Worm (Caenorhabditis elegans) whole organism, L1 larva: Measurements from ENCODE around the gene bmk-1.

ENCODE experiments used
- Y116A8C.19 ChIP-seq: sonication (generic microtip); optimal IDR thresholded peaks from 2 replicates; lab custom pipeline; 2016; ENCODE audit warnings: missing compliant biosample characterization, missing genetic modification characterization, borderline replicate concordance
- aha-1 ChIP-seq: fragments of 150-350 bp; optimal IDR thresholded peaks from 2 replicates; lab custom pipeline; 2014; ENCODE audit warnings: missing biosample characterization, missing genetic modification characterization
- alr-1 ChIP-seq: fragments of 200-800 bp; sonication (Bioruptor generic); optimal IDR thresholded peaks from 2 replicates; lab custom pipeline; 2018; ENCODE audit warnings: borderline replicate concordance, mild to moderate bottlenecking, missing genetic modification characterization, missing compliant biosample characterization
- aly-2 ChIP-seq: fragments of 150-350 bp; optimal IDR thresholded peaks from 2 replicates; lab custom pipeline; 2014; ENCODE audit warnings: missing biosample characterization, missing genetic modification characterization
- ama-1 ChIP-seq: fragments of 150-350 bp; optimal IDR thresholded peaks from 2 replicates; lab custom pipeline; 2014
- blmp-1 ChIP-seq: fragments of 150-350 bp; optimal IDR thresholded peaks from 2 replicates; lab custom pipeline; 2014; ENCODE audit warnings: missing biosample characterization, missing genetic modification characterization
- ceh-63 ChIP-seq: fragments of 200-800 bp; sonication (Bioruptor generic); optimal IDR thresholded peaks from 2 replicates; lab custom pipeline; 2018; ENCODE audit warnings: mild to moderate bottlenecking, missing genetic modification characterization, missing compliant biosample characterization
- ceh-82 ChIP-seq, 3 experiments: fragments of 150-350 bp in 1 of 3; sonication (generic microtip) in 2 of 3; optimal IDR thresholded peaks; 2 replicates each; lab custom pipeline; 2014 to 2017; ENCODE audit warnings: missing biosample characterization in 3 of 3, missing genetic modification characterization in 3 of 3
- ceh-88 ChIP-seq: fragments of 200-800 bp; sonication (Bioruptor generic); IDR thresholded peaks from 2 replicates; pipeline ENCODE4 v1.3.6; 2022; ENCODE audit warnings: missing genetic modification characterization, missing compliant biosample characterization
- ces-1 ChIP-seq: fragments of 150-350 bp; optimal IDR thresholded peaks from 2 replicates; lab custom pipeline; 2014; ENCODE audit warnings: missing biosample characterization, missing genetic modification reagents, missing genetic modification characterization
- efl-1 ChIP-seq, 4 experiments: fragments of 150-350 bp; optimal IDR thresholded peaks in 3 of 4; peaks in 1 of 4; 1 replicate in 1 of 4; 2 replicates in 3 of 4; lab custom pipeline; 2014; ENCODE audit warnings: missing biosample characterization in 2 of 4, missing genetic modification characterization in 2 of 4, missing genetic modification reagents in 2 of 4
- egl-27 ChIP-seq, 2 experiments: fragments of 150-350 bp in 1 of 2; sonication (generic microtip); optimal IDR thresholded peaks; 3 replicates each; lab custom pipeline; 2017 to 2018; ENCODE audit warnings: missing biosample characterization in 2 of 2, missing genetic modification characterization in 2 of 2, missing genetic modification reagents in 2 of 2
- elt-2 ChIP-seq: sonication (generic microtip); optimal IDR thresholded peaks from 2 replicates; lab custom pipeline; 2016; ENCODE audit warnings: missing genetic modification characterization, mild to moderate bottlenecking, inconsistent platforms, missing compliant biosample characterization, missing genetic modification reagents
- elt-3 ChIP-seq, 6 experiments: fragments of 150-350 bp in 1 of 6; sonication (generic microtip); optimal IDR thresholded peaks; 2 replicates each; lab custom pipeline; 2017 to 2018; ENCODE audit warnings: missing biosample characterization in 6 of 6, missing genetic modification characterization in 6 of 6, inconsistent platforms in 1 of 6
- ets-5 ChIP-seq: fragments of 200-800 bp; sonication (Bioruptor generic); IDR thresholded peaks from 2 replicates; pipeline ENCODE4 v1.3.6; 2022; ENCODE audit warnings: missing genetic modification characterization, missing compliant biosample characterization
- fkh-8 ChIP-seq: sonication (generic microtip); optimal IDR thresholded peaks from 2 replicates; lab custom pipeline; 2016; ENCODE audit warnings: mild to moderate bottlenecking, missing genetic modification characterization, missing compliant biosample characterization
- grh-1 ChIP-seq: fragments of 200-800 bp; sonication (Bioruptor generic); IDR thresholded peaks from 2 replicates; pipeline ENCODE4 v1.3.6; 2022; ENCODE audit warnings: missing genetic modification reagents, missing genetic modification characterization, missing compliant biosample characterization
- hpl-2 ChIP-seq: fragments of 150-350 bp; optimal IDR thresholded peaks from 2 replicates; lab custom pipeline; 2014; ENCODE audit warnings: missing biosample characterization, missing genetic modification reagents, missing genetic modification characterization
- irx-1 ChIP-seq: sonication (generic microtip); optimal IDR thresholded peaks from 2 replicates; lab custom pipeline; 2016; ENCODE audit warnings: missing genetic modification characterization, missing compliant biosample characterization
- jun-1 ChIP-seq: fragments of 150-350 bp; optimal IDR thresholded peaks from 2 replicates; lab custom pipeline; 2014; ENCODE audit warnings: missing biosample characterization, missing genetic modification reagents, missing genetic modification characterization
- lin-14 ChIP-seq: fragments of 200-800 bp; sonication (Bioruptor generic); optimal IDR thresholded peaks from 2 replicates; lab custom pipeline; 2018; ENCODE audit warnings: mild to moderate bottlenecking, missing genetic modification characterization, moderate library complexity, missing compliant biosample characterization
- lin-15B ChIP-seq: fragments of 150-350 bp; sonication (generic microtip); optimal IDR thresholded peaks from 3 replicates; lab custom pipeline; 2014; ENCODE audit warnings: missing biosample characterization, missing genetic modification characterization
- lin-35 ChIP-seq, 2 experiments: fragments of 150-350 bp; optimal IDR thresholded peaks; 2 replicates each; lab custom pipeline; 2014; ENCODE audit warnings: missing biosample characterization in 2 of 2, missing genetic modification characterization in 2 of 2, missing genetic modification reagents in 2 of 2
- lin-39 ChIP-seq: fragments of 150-350 bp; optimal IDR thresholded peaks from 2 replicates; lab custom pipeline; 2014; ENCODE audit warnings: missing biosample characterization, missing genetic modification reagents, missing genetic modification characterization
- lir-3 ChIP-seq: sonication (generic microtip); optimal IDR thresholded peaks from 2 replicates; lab custom pipeline; 2016; ENCODE audit warnings: mild to moderate bottlenecking, missing genetic modification characterization, moderate library complexity, missing compliant biosample characterization; ENCODE audit not compliant: poor library complexity
- lsy-2 ChIP-seq, 2 experiments: fragments of 150-350 bp; optimal IDR thresholded peaks; 2 replicates each; lab custom pipeline; 2014; ENCODE audit warnings: missing biosample characterization in 2 of 2, missing genetic modification characterization in 2 of 2
- mab-9 ChIP-seq: fragments of 200-800 bp; sonication (Bioruptor generic); IDR thresholded peaks from 2 replicates; pipeline ENCODE4 v1.3.6; 2022; ENCODE audit warnings: missing genetic modification reagents, missing genetic modification characterization, missing compliant biosample characterization
- mdl-1 ChIP-seq, 2 experiments: fragments of 150-350 bp; optimal IDR thresholded peaks; 2 replicates each; lab custom pipeline; 2014 to 2017; ENCODE audit warnings: missing biosample characterization in 2 of 2, missing genetic modification characterization in 2 of 2, inconsistent platforms in 1 of 2
- nhr-12 ChIP-seq: sonication (generic microtip); optimal IDR thresholded peaks from 2 replicates; lab custom pipeline; 2017; ENCODE audit warnings: missing biosample characterization, missing genetic modification characterization
- nhr-19 ChIP-seq: fragments of 200-800 bp; sonication (Bioruptor generic); conservative IDR thresholded peaks from 2 replicates; pipeline ENCODE4 v1.3.6; 2022; ENCODE audit warnings: missing genetic modification characterization, missing compliant biosample characterization
- nhr-20 ChIP-seq: sonication (generic microtip); optimal IDR thresholded peaks from 2 replicates; lab custom pipeline; 2016; ENCODE audit warnings: mild to moderate bottlenecking, missing genetic modification characterization, missing compliant biosample characterization
- nhr-28 ChIP-seq: fragments of 150-350 bp; optimal IDR thresholded peaks from 2 replicates; lab custom pipeline; 2014; ENCODE audit warnings: missing biosample characterization, missing genetic modification characterization
- nhr-47 ChIP-seq: sonication (generic microtip); optimal IDR thresholded peaks from 2 replicates; lab custom pipeline; 2016; ENCODE audit warnings: mild to moderate bottlenecking, missing genetic modification characterization, moderate library complexity, missing compliant biosample characterization
- nhr-71 ChIP-seq: sonication (generic microtip); optimal IDR thresholded peaks from 2 replicates; lab custom pipeline; 2016; ENCODE audit warnings: mild to moderate bottlenecking, missing genetic modification characterization, moderate library complexity, missing compliant biosample characterization
- nhr-77 ChIP-seq: fragments of 150-350 bp; optimal IDR thresholded peaks from 2 replicates; lab custom pipeline; 2014; ENCODE audit warnings: missing biosample characterization, missing genetic modification characterization
- nhr-85 ChIP-seq: sonication (generic microtip); peaks from one replicate; lab custom pipeline; 2016; ENCODE audit warnings: missing genetic modification characterization, inconsistent platforms, missing compliant biosample characterization
- pag-3 ChIP-seq: sonication (generic microtip); optimal IDR thresholded peaks from 2 replicates; lab custom pipeline; 2017; ENCODE audit warnings: missing genetic modification characterization, mild to moderate bottlenecking, missing compliant biosample characterization, antibody characterized with exemption, borderline replicate concordance; ENCODE audit not compliant: insufficient read depth
- pax-3 ChIP-seq: fragments of 200-800 bp; sonication (Bioruptor generic); optimal IDR thresholded peaks from 2 replicates; lab custom pipeline; 2018; ENCODE audit warnings: mild to moderate bottlenecking, missing genetic modification characterization, moderate library complexity, missing compliant biosample characterization
- pqm-1 ChIP-seq: sonication (generic microtip); optimal IDR thresholded peaks from 3 replicates; lab custom pipeline; 2017; ENCODE audit warnings: missing biosample characterization, missing genetic modification characterization
- rnt-1 ChIP-seq: sonication (generic microtip); optimal IDR thresholded peaks from 2 replicates; lab custom pipeline; 2016; ENCODE audit warnings: mild to moderate bottlenecking, missing genetic modification characterization, moderate library complexity, missing compliant biosample characterization
- tbx-2 ChIP-seq: sonication (generic microtip); optimal IDR thresholded peaks from 2 replicates; lab custom pipeline; 2016; ENCODE audit warnings: missing genetic modification characterization, missing compliant biosample characterization
- unc-130 ChIP-seq: fragments of 150-350 bp; optimal IDR thresholded peaks from 2 replicates; lab custom pipeline; 2017; ENCODE audit warnings: missing biosample characterization, missing genetic modification characterization, inconsistent platforms
- unc-86 ChIP-seq: sonication (generic microtip); optimal IDR thresholded peaks from 2 replicates; lab custom pipeline; 2016; ENCODE audit warnings: missing genetic modification characterization, missing compliant biosample characterization
- unc-98 ChIP-seq: fragments of 200-800 bp; sonication (Bioruptor generic); IDR thresholded peaks from 2 replicates; pipeline ENCODE4 v1.3.6; 2022; ENCODE audit warnings: missing genetic modification characterization, missing compliant biosample characterization
- vab-15 ChIP-seq: sonication (generic microtip); optimal IDR thresholded peaks from 2 replicates; lab custom pipeline; 2017; ENCODE audit warnings: missing genotype, mild to moderate bottlenecking, missing genetic modification characterization, missing compliant biosample characterization
- zip-4 ChIP-seq: fragments of 200-800 bp; sonication (Bioruptor generic); optimal IDR thresholded peaks from 2 replicates; lab custom pipeline; 2018; ENCODE audit warnings: mild to moderate bottlenecking, missing genetic modification characterization, moderate library complexity, missing compliant biosample characterization

bmk-1 gene

DNA sequence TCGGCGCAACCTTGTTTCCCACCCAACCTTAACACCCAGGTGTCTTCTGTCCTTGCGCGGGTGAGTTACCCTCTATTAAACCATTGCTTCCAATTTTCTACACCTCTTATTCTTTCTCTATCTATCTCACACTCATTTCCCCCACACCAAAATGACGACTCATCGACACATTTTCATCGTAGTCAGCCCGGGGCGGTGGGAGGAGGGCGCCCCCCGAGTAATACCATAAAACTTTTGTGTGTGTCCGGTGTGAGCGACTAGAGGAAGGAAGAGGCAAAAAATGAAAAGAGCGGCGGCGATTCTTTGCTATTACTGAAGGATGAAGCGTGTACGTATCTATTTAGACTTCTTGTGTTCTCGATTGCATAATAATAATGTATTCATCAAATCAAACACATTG, 48.0 kb upstream of the bmk-1 start:
- TF ChIP-seq nhr-71 (tag; lab: Kevin White, UChicago), result peak; percentile 1
- no peak for TF ChIP-seq unc-86
- no peak for TF ChIP-seq vab-15 (tag; lab: Kevin White, UChicago)
- TF ChIP-seq lin-14 (GFP tag; lab: Kevin White, UChicago), result peak; percentile 62
- peak; percentile 17 for TF ChIP-seq elt-2 (tag; lab: Kevin White, UChicago)
- TF ChIP-seq efl-1 (optimal IDR thresholded peaks at IDR 0.05; lab: Kevin White, UChicago), result no peak
- peak in 1 of 2 experiments; percentile 74 for TF ChIP-seq efl-1 (GFP tag; optimal IDR thresholded peaks at IDR 0.05 in 1 of 2; lab: Kevin White, UChicago)
- no peak for TF ChIP-seq ceh-82 (tag; optimal IDR thresholded peaks at IDR 0.05; lab: Kevin White, UChicago)
- peak; percentile 6 for TF ChIP-seq pax-3 (tag; lab: Kevin White, UChicago)
- TF ChIP-seq fkh-8 (tag; lab: Kevin White, UChicago), result no peak
- TF ChIP-seq pag-3 (tag; lab: Kevin White, UChicago), result no peak
- TF ChIP-seq rnt-1 (tag; lab: Kevin White, UChicago), result peak; percentile 20
- TF ChIP-seq aha-1, result no peak
- TF ChIP-seq, all 84 proteins: peak for 6

ce11 chrV:14504120-14504519, 47.3 kb upstream of the bmk-1 start:
- TF ChIP-seq lin-15B (tag; lab: Kevin White, UChicago), result no peak
- no peak for TF ChIP-seq mab-9 (GFP tag; lab: Robert Waterston, UW)
- TF ChIP-seq ceh-88 (GFP tag; lab: Robert Waterston, UW), result no peak
- no peak for TF ChIP-seq lsy-2 (tag; optimal IDR thresholded peaks at IDR 0.05; lab: Kevin White, UChicago)
- no peak for TF ChIP-seq nhr-85 (tag; lab: Kevin White, UChicago)
- no peak for TF ChIP-seq jun-1 (tag; lab: Kevin White, UChicago)
- TF ChIP-seq alr-1, result no peak
- TF ChIP-seq ama-1 (lab: Kevin White, UChicago), result no peak
- peak; percentile 19 for TF ChIP-seq elt-2 (tag; lab: Kevin White, UChicago)
- no peak for TF ChIP-seq lin-39 (tag; lab: Kevin White, UChicago)
- TF ChIP-seq nhr-12 (tag; lab: Kevin White, UChicago), result no peak
- TF ChIP-seq lin-14 (GFP tag; lab: Kevin White, UChicago), result peak; percentile 10

DNA sequence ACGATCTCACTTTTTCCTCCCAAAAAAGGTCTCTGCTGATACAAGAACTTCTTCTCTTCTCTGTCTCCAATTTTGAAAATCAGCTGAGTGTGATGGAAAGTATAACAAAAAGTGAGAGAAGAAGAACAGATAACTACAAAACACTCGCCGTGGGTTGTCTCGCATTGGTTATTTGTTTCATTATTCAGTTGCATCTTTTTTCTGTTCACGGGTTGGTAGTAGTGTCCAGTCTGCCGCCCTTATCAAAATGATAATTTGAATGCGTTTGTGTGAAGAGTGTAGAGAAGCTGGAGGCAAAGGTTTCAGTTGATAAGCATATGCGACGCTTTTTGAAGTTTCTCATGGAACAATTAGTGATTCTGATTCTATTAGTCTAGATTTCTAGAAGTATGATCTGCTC, 46.3 kb upstream of the bmk-1 start:
- TF ChIP-seq elt-2 (tag; lab: Kevin White, UChicago), result peak; percentile 83
- TF ChIP-seq lin-35 (GFP tag; optimal IDR thresholded peaks at IDR 0.05; lab: Kevin White, UChicago), result peak in 1 of 2 experiments; percentile 51
- TF ChIP-seq ceh-82 (tag; optimal IDR thresholded peaks at IDR 0.05; lab: Kevin White, UChicago), result no peak
- TF ChIP-seq ces-1 (GFP tag; lab: Kevin White, UChicago), result no peak
- no peak for TF ChIP-seq grh-1
- TF ChIP-seq nhr-47, result no peak
- TF ChIP-seq egl-27 (tag; optimal IDR thresholded peaks at IDR 0.05; lab: Kevin White, UChicago), result no peak
- no peak for TF ChIP-seq lin-15B (tag; lab: Kevin White, UChicago)
- TF ChIP-seq tbx-2 (tag; lab: Kevin White, UChicago), result no peak
- no peak for TF ChIP-seq nhr-77 (tag; lab: Kevin White, UChicago)
- TF ChIP-seq mdl-1 (tag; optimal IDR thresholded peaks at IDR 0.05; lab: Kevin White, UChicago), result no peak
- TF ChIP-seq vab-15 (tag; lab: Kevin White, UChicago), result no peak
- no peak for TF ChIP-seq zip-4 (GFP tag; lab: Kevin White, UChicago)
- no peak for TF ChIP-seq hpl-2 (GFP tag; lab: Kevin White, UChicago)
- peak; percentile 15 for TF ChIP-seq pqm-1 (tag; lab: Kevin White, UChicago)
- TF ChIP-seq blmp-1 (tag; lab: Kevin White, UChicago), result peak; percentile 88
- no peak for TF ChIP-seq unc-98 (GFP tag; lab: Robert Waterston, UW)
- no peak for TF ChIP-seq alr-1
- no peak for TF ChIP-seq ets-5
- TF ChIP-seq nhr-19 (GFP tag; lab: Robert Waterston, UW), result no peak
- peak in 1 of 2 experiments; percentile 17 for TF ChIP-seq lsy-2 (tag; optimal IDR thresholded peaks at IDR 0.05; lab: Kevin White, UChicago)
- no peak for TF ChIP-seq nhr-28 (tag; lab: Kevin White, UChicago)
- TF ChIP-seq lin-14 (GFP tag; lab: Kevin White, UChicago), result peak; percentile 54
- TF ChIP-seq nhr-20, result peak; percentile 9
- no peak for TF ChIP-seq irx-1
- no peak for TF ChIP-seq ceh-63 (GFP tag; lab: Kevin White, UChicago)
- TF ChIP-seq elt-3 (tag; optimal IDR thresholded peaks at IDR 0.05; lab: Kevin White, UChicago), result peak in 1 of 6 experiments; percentile 42
- peak; percentile 47 for TF ChIP-seq nhr-85 (tag; lab: Kevin White, UChicago)
- TF ChIP-seq Y116A8C.19 (tag; lab: Kevin White, UChicago), result no peak
- no peak for TF ChIP-seq lir-3 (tag; lab: Kevin White, UChicago)
- TF ChIP-seq aly-2 (tag; lab: Kevin White, UChicago), result no peak
- no peak for TF ChIP-seq lin-39 (tag; lab: Kevin White, UChicago)
- no peak for TF ChIP-seq unc-130 (tag; lab: Kevin White, UChicago)
